Fruit fly (Drosophila melanogaster) whole organism, prepupa: ENCODE measurements around the gene mRpS2.

ENCODE experiments used
- Hr39 ChIP-seq: fragments of 200-800 bp; sonication (Bioruptor generic); optimal IDR thresholded peaks from 2 replicates; lab custom pipeline; 2016; ENCODE audit warnings: missing biosample characterization, missing genetic modification characterization
- fkh ChIP-seq: fragments of 200-800 bp; sonication (Bioruptor generic); optimal IDR thresholded peaks from 3 replicates; lab custom pipeline; 2017; ENCODE audit warnings: missing biosample characterization, mild to moderate bottlenecking, missing genetic modification characterization, moderate library complexity

DNA sequence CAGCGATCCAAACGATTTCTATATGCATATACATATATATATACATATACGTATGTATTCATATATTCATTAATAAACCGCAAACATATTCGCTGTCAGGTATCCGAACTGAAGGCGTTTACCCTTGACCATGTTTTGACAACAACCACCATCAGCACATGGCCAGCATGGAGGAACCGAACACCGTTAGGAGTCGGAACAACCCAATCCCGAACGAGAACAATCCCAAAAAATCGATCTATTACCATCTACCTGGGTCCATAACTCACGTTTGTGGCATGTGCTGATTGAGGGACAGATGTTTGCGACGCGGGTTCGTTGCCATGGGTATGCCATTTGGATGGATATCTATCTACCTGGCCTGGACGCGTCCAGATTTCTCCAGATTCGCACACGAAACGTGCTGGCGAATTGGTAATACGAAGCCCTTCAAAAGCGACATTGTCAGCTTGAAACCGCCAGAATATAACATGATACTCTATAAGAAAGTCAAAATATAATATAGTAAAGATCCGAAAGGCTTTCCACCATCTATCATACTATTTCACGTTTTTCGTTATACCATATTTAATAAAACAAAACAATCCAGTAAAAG, 39.3 kb upstream of the mRpS2 start, which contains the start of gene CG15625:
- TF ChIP-seq fkh: no peak
- no peak for TF ChIP-seq Hr39 (GFP tag; lab: Kevin White, UChicago)
